Fruit fly (Drosophila melanogaster) whole organism, adult: ENCODE results near the gene Vinc.

ENCODE experiments used
- CG14711 ChIP-seq: fragments of 200-800 bp; sonication (Bioruptor generic); optimal IDR thresholded peaks from 2 replicates; lab custom pipeline; 2018; ENCODE audit warnings: missing biosample characterization, mild to moderate bottlenecking, missing genetic modification characterization, moderate library complexity
- Hr96 ChIP-seq: fragments of 200-800 bp; sonication (Bioruptor generic); optimal IDR thresholded peaks from 2 replicates; lab custom pipeline; 2016; ENCODE audit warnings: missing biosample characterization, missing genetic modification characterization
- bab1 ChIP-seq: fragments of 200-800 bp; sonication (Bioruptor generic); optimal IDR thresholded peaks from 3 replicates; lab custom pipeline; 2019; ENCODE audit warnings: missing biosample characterization, mild to moderate bottlenecking, missing genetic modification characterization, moderate library complexity
- toe ChIP-seq: fragments of 200-800 bp; sonication (Bioruptor generic); optimal IDR thresholded peaks from 2 replicates; lab custom pipeline; 2016; ENCODE audit warnings: missing biosample characterization, missing genetic modification characterization

DNA sequence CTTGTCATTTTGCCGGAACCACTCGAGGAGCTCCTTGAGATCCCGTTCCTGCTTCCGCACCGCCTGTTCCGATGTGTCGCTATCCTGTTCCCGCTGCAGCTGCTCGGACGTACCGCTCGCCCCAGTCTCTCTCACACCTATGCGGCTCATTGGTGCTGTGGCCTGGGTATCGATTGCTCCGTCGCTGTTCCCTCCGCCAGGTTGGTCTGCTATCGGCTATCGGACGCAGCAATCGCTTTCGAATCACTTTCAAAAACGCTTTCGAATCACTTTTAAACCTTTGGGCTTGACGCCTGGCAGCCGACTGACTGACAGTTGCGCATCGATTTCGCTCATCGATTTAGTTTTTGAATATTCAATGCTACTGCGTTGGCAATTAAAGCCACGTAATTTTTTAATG lies 29.3 kb upstream of the Vinc start, which contains the start of gene CG3191:
- no peak for TF ChIP-seq bab1
- TF ChIP-seq Hr96 = no peak
- no peak for TF ChIP-seq CG14711
- no peak for TF ChIP-seq toe
